Worm (Caenorhabditis elegans) whole organism, mixed stage, embryonic: ENCODE measurements around the gene pqn-80.

ENCODE experiments used
- M03D4.4 ChIP-seq: sonication (generic microtip); optimal IDR thresholded peaks from 2 replicates; lab custom pipeline; 2017; ENCODE audit warnings: mild to moderate bottlenecking, missing genetic modification characterization, missing compliant biosample characterization
- bed-3 ChIP-seq: fragments of 200-800 bp; sonication (Bioruptor generic); optimal IDR thresholded peaks from 3 replicates; lab custom pipeline; 2018; ENCODE audit warnings: mild to moderate bottlenecking, missing genetic modification characterization, moderate library complexity, missing compliant biosample characterization
- blmp-1 ChIP-seq: fragments of 150-350 bp; optimal IDR thresholded peaks from 2 replicates; lab custom pipeline; 2014; ENCODE audit warnings: missing biosample characterization, missing genetic modification characterization
- ceh-39 ChIP-seq: fragments of 150-350 bp; optimal IDR thresholded peaks from 2 replicates; lab custom pipeline; 2014; ENCODE audit warnings: missing biosample characterization, missing genetic modification characterization
- ceh-43 ChIP-seq: fragments of 200-800 bp; sonication (Bioruptor generic); optimal IDR thresholded peaks from 2 replicates; lab custom pipeline; 2018; ENCODE audit warnings: mild to moderate bottlenecking, missing genetic modification characterization, moderate library complexity, missing compliant biosample characterization
- ceh-83 ChIP-seq: fragments of 200-800 bp; sonication (Bioruptor generic); optimal IDR thresholded peaks from 2 replicates; lab custom pipeline; 2018; ENCODE audit warnings: mild to moderate bottlenecking, missing genetic modification characterization, missing compliant biosample characterization
- ces-1 ChIP-seq: fragments of 150-350 bp; optimal IDR thresholded peaks from 2 replicates; lab custom pipeline; 2014; ENCODE audit warnings: missing biosample characterization, missing genetic modification reagents, missing genetic modification characterization
- cnd-1 ChIP-seq: fragments of 200-800 bp; sonication (Bioruptor generic); optimal IDR thresholded peaks from 2 replicates; lab custom pipeline; 2018; ENCODE audit warnings: mild to moderate bottlenecking, missing genetic modification characterization, missing compliant biosample characterization
- drap-1 ChIP-seq: fragments of 200-800 bp; sonication (Bioruptor generic); optimal IDR thresholded peaks from 3 replicates; lab custom pipeline; 2018; ENCODE audit warnings: mild to moderate bottlenecking, missing genetic modification characterization, missing compliant biosample characterization
- elt-1 ChIP-seq: sonication (generic microtip); optimal IDR thresholded peaks from 2 replicates; lab custom pipeline; 2017; ENCODE audit warnings: missing genetic modification characterization, mild to moderate bottlenecking, missing compliant biosample characterization, antibody characterized with exemption, moderate library complexity, borderline replicate concordance; ENCODE audit not compliant: insufficient read depth
- elt-3 ChIP-seq: fragments of 150-350 bp; optimal IDR thresholded peaks from 2 replicates; lab custom pipeline; 2014; ENCODE audit warnings: missing biosample characterization, missing genetic modification characterization
- flh-1 ChIP-seq: fragments of 200-800 bp; sonication (Bioruptor generic); optimal IDR thresholded peaks from 2 replicates; lab custom pipeline; 2018; ENCODE audit warnings: mild to moderate bottlenecking, missing genetic modification characterization, moderate library complexity, missing compliant biosample characterization
- ham-2 ChIP-seq: fragments of 200-800 bp; sonication (Bioruptor generic); optimal IDR thresholded peaks from 2 replicates; lab custom pipeline; 2018; ENCODE audit warnings: mild to moderate bottlenecking, missing genetic modification characterization, missing compliant biosample characterization
- hlh-1 ChIP-seq: fragments of 150-350 bp; optimal IDR thresholded peaks from 2 replicates; lab custom pipeline; 2014; ENCODE audit warnings: missing biosample characterization, missing genetic modification reagents, missing genetic modification characterization
- lin-13 ChIP-seq: fragments of 150-350 bp; optimal IDR thresholded peaks from 2 replicates; lab custom pipeline; 2014; ENCODE audit warnings: missing biosample characterization, missing genetic modification characterization
- lin-32 ChIP-seq: fragments of 200-800 bp; sonication (Bioruptor generic); optimal IDR thresholded peaks from 2 replicates; lab custom pipeline; 2018; ENCODE audit warnings: mild to moderate bottlenecking, missing genetic modification characterization, missing compliant biosample characterization
- lsy-2 ChIP-seq: fragments of 150-350 bp; optimal IDR thresholded peaks from 2 replicates; lab custom pipeline; 2014; ENCODE audit warnings: missing biosample characterization, missing genetic modification characterization
- mab-5 ChIP-seq: fragments of 150-350 bp; optimal IDR thresholded peaks from 2 replicates; lab custom pipeline; 2014; ENCODE audit warnings: missing biosample characterization, missing genetic modification characterization
- mep-1 ChIP-seq: fragments of 150-350 bp; optimal IDR thresholded peaks from 2 replicates; lab custom pipeline; 2017; ENCODE audit warnings: missing biosample characterization, missing genetic modification reagents, missing genetic modification characterization, inconsistent platforms
- mls-2 ChIP-seq: sonication (generic microtip); optimal IDR thresholded peaks from 2 replicates; lab custom pipeline; 2016; ENCODE audit warnings: mild to moderate bottlenecking, missing genetic modification characterization, moderate library complexity, missing compliant biosample characterization
- nhr-12 ChIP-seq: fragments of 150-350 bp; optimal IDR thresholded peaks from 2 replicates; lab custom pipeline; 2014; ENCODE audit warnings: missing biosample characterization, missing genetic modification characterization
- nhr-2 ChIP-seq: fragments of 150-350 bp; optimal IDR thresholded peaks from 2 replicates; lab custom pipeline; 2014; ENCODE audit warnings: missing biosample characterization, missing genetic modification characterization
- nhr-237 ChIP-seq: fragments of 150-350 bp; optimal IDR thresholded peaks from 2 replicates; lab custom pipeline; 2014; ENCODE audit warnings: missing biosample characterization, missing genetic modification characterization
- nhr-28 ChIP-seq: fragments of 150-350 bp; optimal IDR thresholded peaks from 2 replicates; lab custom pipeline; 2014; ENCODE audit warnings: missing biosample characterization, missing genetic modification characterization
- nhr-76 ChIP-seq: sonication (generic microtip); optimal IDR thresholded peaks from 2 replicates; lab custom pipeline; 2017; ENCODE audit warnings: missing biosample characterization, missing genetic modification characterization
- pha-4 ChIP-seq: fragments of 150-350 bp; optimal IDR thresholded peaks from 2 replicates; lab custom pipeline; 2018; ENCODE audit warnings: missing biosample characterization, missing genetic modification reagents, missing genetic modification characterization
- sem-2 ChIP-seq: fragments of 200-800 bp; sonication (Bioruptor generic); optimal IDR thresholded peaks from 2 replicates; lab custom pipeline; 2018; ENCODE audit warnings: mild to moderate bottlenecking, missing genetic modification characterization, missing compliant biosample characterization
- snpc-4 ChIP-seq: fragments of 150-350 bp; optimal IDR thresholded peaks from 2 replicates; lab custom pipeline; 2014; ENCODE audit warnings: missing biosample characterization, missing genetic modification characterization
- sptf-1 ChIP-seq: sonication (generic microtip); optimal IDR thresholded peaks from 2 replicates; lab custom pipeline; 2017; ENCODE audit warnings: mild to moderate bottlenecking, missing genetic modification characterization, moderate library complexity, missing compliant biosample characterization
- tbx-8 ChIP-seq: fragments of 200-800 bp; sonication (Bioruptor generic); optimal IDR thresholded peaks from 2 replicates; lab custom pipeline; 2018; ENCODE audit warnings: mild to moderate bottlenecking, missing genetic modification characterization, moderate library complexity, missing compliant biosample characterization
- unc-120 ChIP-seq: sonication (generic microtip); optimal IDR thresholded peaks from 2 replicates; lab custom pipeline; 2017; ENCODE audit warnings: missing genetic modification characterization, missing compliant biosample characterization; ENCODE audit not compliant: poor library complexity, severe bottlenecking
- unc-39 ChIP-seq: fragments of 150-350 bp; optimal IDR thresholded peaks from 2 replicates; lab custom pipeline; 2014; ENCODE audit warnings: missing biosample characterization, missing genetic modification characterization
- unc-62 ChIP-seq: fragments of 150-350 bp; optimal IDR thresholded peaks from 2 replicates; lab custom pipeline; 2014; ENCODE audit warnings: missing biosample characterization, missing genetic modification reagents, missing genetic modification characterization
- zip-8 ChIP-seq: fragments of 150-350 bp; optimal IDR thresholded peaks from 2 replicates; lab custom pipeline; 2014; ENCODE audit warnings: missing biosample characterization, missing genetic modification characterization
- ztf-11 ChIP-seq: fragments of 150-350 bp; optimal IDR thresholded peaks from 2 replicates; lab custom pipeline; 2014; ENCODE audit warnings: missing biosample characterization, missing genetic modification characterization

The pqn-80 gene

DNA sequence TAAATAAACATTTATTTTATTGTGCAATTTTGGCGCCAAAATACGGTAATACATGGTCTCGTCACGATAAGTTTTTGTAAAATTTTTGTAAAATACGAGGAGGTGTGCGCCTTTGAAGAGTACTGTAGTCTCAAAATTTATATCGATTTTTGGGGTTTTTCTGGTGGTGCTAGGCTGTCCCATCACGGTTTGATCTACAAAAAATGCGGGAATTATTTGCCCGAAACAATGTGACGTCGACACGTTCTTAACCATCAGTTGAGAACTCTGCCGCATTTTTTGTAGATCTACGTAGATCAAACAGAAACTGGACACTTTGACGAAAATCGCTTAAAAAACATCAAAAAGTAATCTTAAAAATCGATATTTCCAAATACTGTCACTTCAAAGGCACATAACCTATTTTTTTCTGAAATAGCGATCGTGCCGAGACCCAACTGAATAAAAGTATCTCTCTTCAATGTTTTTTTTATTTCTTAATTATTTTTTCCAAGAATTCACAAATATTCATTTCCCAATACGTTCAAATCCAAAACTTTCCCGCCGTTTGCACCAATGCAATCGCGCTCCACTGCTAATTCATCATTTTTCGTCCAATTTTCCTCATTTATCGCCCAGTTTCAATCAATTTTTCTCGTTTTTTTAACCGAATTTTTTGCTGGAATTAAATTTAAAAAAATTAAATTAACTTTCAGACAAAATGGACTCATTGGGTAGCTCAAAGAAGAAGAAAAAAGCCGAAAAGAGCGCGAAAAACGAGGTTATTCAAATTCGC, at the start of gene pqn-80:
Gene pqn-80 (plus strand): TSS at position 694 of the 775 bp plus-strand sequence.
- peak; percentile 4 for TF ChIP-seq unc-120 (tag; lab: Kevin White, UChicago)
- no peak for TF ChIP-seq mab-5
- no peak for TF ChIP-seq bed-3 (GFP tag; lab: Kevin White, UChicago)
- TF ChIP-seq lin-13 (tag; lab: Kevin White, UChicago), result no peak
- no peak for TF ChIP-seq nhr-76 (tag; lab: Kevin White, UChicago)
- TF ChIP-seq tbx-8 (GFP tag; lab: Kevin White, UChicago), result no peak
- TF ChIP-seq lsy-2 (tag; lab: Kevin White, UChicago), result peak; percentile 44
- no peak for TF ChIP-seq hlh-1
- TF ChIP-seq elt-1 (tag; lab: Kevin White, UChicago), result no peak
- no peak for TF ChIP-seq nhr-28 (tag; lab: Kevin White, UChicago)
- TF ChIP-seq zip-8 (tag; lab: Kevin White, UChicago), result no peak
- TF ChIP-seq unc-62, result no peak
- no peak for TF ChIP-seq mls-2 (tag; lab: Kevin White, UChicago)
- TF ChIP-seq ces-1 (GFP tag; lab: Kevin White, UChicago), result peak; percentile 81
- no peak for TF ChIP-seq nhr-12 (tag; lab: Kevin White, UChicago)
- TF ChIP-seq cnd-1 (tag; lab: Kevin White, UChicago), result no peak
- TF ChIP-seq mep-1, result peak; percentile 42
- TF ChIP-seq lin-32 (GFP tag; lab: Kevin White, UChicago), result no peak
- no peak for TF ChIP-seq drap-1 (GFP tag; lab: Kevin White, UChicago)
- no peak for TF ChIP-seq blmp-1 (tag; lab: Kevin White, UChicago)
- TF ChIP-seq ztf-11 (tag; lab: Kevin White, UChicago), result no peak
- TF ChIP-seq pha-4 (tag; lab: Kevin White, UChicago), result no peak
- no peak for TF ChIP-seq snpc-4 (tag; lab: Kevin White, UChicago)
- TF ChIP-seq flh-1 (GFP tag; lab: Kevin White, UChicago), result no peak
- no peak for TF ChIP-seq ham-2
- TF ChIP-seq sem-2, result no peak
- no peak for TF ChIP-seq M03D4.4
- TF ChIP-seq sptf-1, result peak; percentile 14
- TF ChIP-seq unc-39 (tag; lab: Kevin White, UChicago), result no peak
- no peak for TF ChIP-seq nhr-2 (tag; lab: Kevin White, UChicago)
- peak; percentile 32 for TF ChIP-seq ceh-83 (GFP tag; lab: Kevin White, UChicago)
- no peak for TF ChIP-seq elt-3
- TF ChIP-seq ceh-43 (GFP tag; lab: Kevin White, UChicago), result no peak
- peak; percentile 36 for TF ChIP-seq nhr-237
- peak; percentile 70 for TF ChIP-seq ceh-39 (tag; lab: Kevin White, UChicago)

DNA sequence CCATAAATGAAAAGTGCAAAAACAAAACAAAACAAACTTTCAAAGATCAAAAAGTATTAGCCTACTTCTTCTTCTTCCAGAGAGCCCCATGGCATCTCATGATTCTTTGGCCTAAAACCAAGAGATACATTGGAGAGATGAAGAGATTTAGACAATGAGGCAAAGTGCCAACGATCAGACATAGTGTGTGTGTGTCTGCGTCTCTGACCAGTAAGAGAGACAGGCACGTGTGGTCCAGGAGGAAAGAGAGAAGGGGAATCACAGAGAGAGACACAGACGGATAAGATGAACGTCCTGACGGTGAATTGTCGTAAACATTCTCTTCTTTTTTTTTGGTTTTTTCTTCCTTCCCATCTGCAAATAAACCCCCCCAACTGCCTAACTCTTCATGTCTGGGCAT, 42.9 kb upstream of the pqn-80 start:
- peak; percentile 77 for TF ChIP-seq ces-1 (GFP tag; lab: Kevin White, UChicago)
- TF ChIP-seq ceh-43 (GFP tag; lab: Kevin White, UChicago), result no peak
- TF ChIP-seq blmp-1 (tag; lab: Kevin White, UChicago), result no peak
- no peak for TF ChIP-seq unc-120 (tag; lab: Kevin White, UChicago)
- TF ChIP-seq drap-1 (GFP tag; lab: Kevin White, UChicago), result peak; percentile 6
- no peak for TF ChIP-seq nhr-28 (tag; lab: Kevin White, UChicago)
- TF ChIP-seq mab-5, result no peak
- TF ChIP-seq elt-3, result peak; percentile 29
- peak; percentile 77 for TF ChIP-seq lsy-2 (tag; lab: Kevin White, UChicago)
- no peak for TF ChIP-seq flh-1 (GFP tag; lab: Kevin White, UChicago)
- TF ChIP-seq lin-32 (GFP tag; lab: Kevin White, UChicago), result no peak
- TF ChIP-seq mep-1, result peak; percentile 76
- TF ChIP-seq pha-4 (tag; lab: Kevin White, UChicago), result peak; percentile 67
- peak; percentile 96 for TF ChIP-seq hlh-1
- peak; percentile 36 for TF ChIP-seq sptf-1
- no peak for TF ChIP-seq snpc-4 (tag; lab: Kevin White, UChicago)
- peak; percentile 90 for TF ChIP-seq unc-62
- TF ChIP-seq nhr-2 (tag; lab: Kevin White, UChicago), result peak; percentile 43
- TF ChIP-seq bed-3 (GFP tag; lab: Kevin White, UChicago), result no peak
- no peak for TF ChIP-seq ceh-83 (GFP tag; lab: Kevin White, UChicago)
- TF ChIP-seq nhr-237, result peak; percentile 29
- no peak for TF ChIP-seq zip-8 (tag; lab: Kevin White, UChicago)
- peak; percentile 42 for TF ChIP-seq lin-13 (tag; lab: Kevin White, UChicago)
- no peak for TF ChIP-seq nhr-76 (tag; lab: Kevin White, UChicago)
- peak; percentile 19 for TF ChIP-seq mls-2 (tag; lab: Kevin White, UChicago)
